Fruit fly (Drosophila melanogaster) whole organism, pupa: ENCODE measurements around the gene Fit1.

Experiments
- CG12605 ChIP-seq: fragments of 200-800 bp; sonication (Bioruptor generic); IDR thresholded peaks from 2 replicates; pipeline ENCODE4 v1.3.6; 2022; ENCODE audit warnings: missing biosample characterization, missing genetic modification characterization
- CG13204 ChIP-seq: fragments of 200-800 bp; sonication (Bioruptor generic); optimal IDR thresholded peaks from 2 replicates; lab custom pipeline; 2018; ENCODE audit warnings: missing biosample characterization, mild to moderate bottlenecking, missing genetic modification characterization, moderate library complexity
- CG17806 ChIP-seq: fragments of 200-800 bp; sonication (Bioruptor generic); optimal IDR thresholded peaks from 2 replicates; lab custom pipeline; 2018; ENCODE audit warnings: missing biosample characterization, mild to moderate bottlenecking, missing genetic modification characterization, moderate library complexity
- CG34367 ChIP-seq: fragments of 200-800 bp; sonication (Bioruptor generic); optimal IDR thresholded peaks from 2 replicates; lab custom pipeline; 2018; ENCODE audit warnings: missing biosample characterization, mild to moderate bottlenecking, missing genetic modification characterization
- CG4496 ChIP-seq: fragments of 200-800 bp; sonication (Bioruptor generic); IDR thresholded peaks from 3 replicates; pipeline ENCODE4 v1.3.6; 2022; ENCODE audit warnings: missing biosample characterization, missing genetic modification characterization
- D1 ChIP-seq: fragments of 200-800 bp; sonication (Bioruptor generic); optimal IDR thresholded peaks from 2 replicates; lab custom pipeline; 2018; ENCODE audit warnings: missing biosample characterization, mild to moderate bottlenecking, missing genetic modification characterization, moderate library complexity
- EcR ChIP-seq: fragments of 200-800 bp; sonication (Bioruptor generic); optimal IDR thresholded peaks from 3 replicates; lab custom pipeline; 2019; ENCODE audit warnings: missing biosample characterization, missing genetic modification characterization, mild to moderate bottlenecking, moderate library complexity, missing genetic modification reagents
- Pif1B ChIP-seq: fragments of 200-800 bp; sonication (Bioruptor generic); optimal IDR thresholded peaks from 3 replicates; lab custom pipeline; 2016; ENCODE audit warnings: missing biosample characterization, missing genetic modification characterization
- Snoo ChIP-seq: fragments of 200-800 bp; sonication (Bioruptor generic); optimal IDR thresholded peaks from 3 replicates; lab custom pipeline; 2017; ENCODE audit warnings: missing biosample characterization, mild to moderate bottlenecking, missing genetic modification characterization, inconsistent platforms
- rn ChIP-seq: fragments of 200-800 bp; sonication (Bioruptor generic); IDR thresholded peaks from 2 replicates; pipeline ENCODE4 v1.3.6; 2022; ENCODE audit warnings: missing biosample characterization, missing genetic modification characterization

DNA sequence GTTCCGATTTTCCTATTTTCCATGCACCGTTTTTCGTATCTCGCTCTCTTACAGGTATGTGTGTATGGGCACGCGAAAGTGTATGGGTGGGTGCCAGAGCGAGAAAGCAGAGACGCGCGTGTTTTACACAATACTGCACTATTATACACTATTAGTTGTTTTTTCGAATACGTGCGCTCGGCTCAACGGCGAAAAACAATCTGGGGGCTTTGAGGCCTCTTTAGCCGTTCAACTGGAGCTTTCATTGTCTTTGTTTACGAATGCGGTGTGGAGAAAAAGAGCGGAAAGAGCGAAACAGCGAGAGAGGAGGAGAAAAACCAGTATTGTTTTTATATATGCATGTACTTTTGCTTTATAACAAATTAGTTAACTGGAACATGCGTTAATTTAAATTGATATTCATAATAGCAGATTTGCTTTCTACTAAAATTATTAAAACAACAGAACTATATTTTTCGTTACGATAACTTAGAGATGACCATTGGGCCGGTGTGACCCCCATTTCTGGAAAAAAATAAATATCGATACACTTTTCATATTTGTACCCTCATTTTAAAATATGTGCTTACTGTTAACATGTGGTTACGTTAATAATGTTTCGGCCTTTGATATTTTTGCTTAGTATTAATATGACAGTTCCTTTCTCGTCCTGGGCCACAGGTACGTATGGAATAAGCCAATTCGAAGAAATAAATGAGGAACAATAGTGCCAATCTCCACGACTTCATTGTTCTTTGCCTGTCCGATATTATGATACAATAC lies 687 bp upstream of the Fit1 start, which contains the start of gene CG14995:
- no peak for TF ChIP-seq CG17806
- no peak for TF ChIP-seq Snoo (tag; lab: Kevin White, UChicago)
- peak; percentile 66; the same call in 2 of the 3 replicates for TF ChIP-seq CG4496 (GFP tag; lab: Robert Waterston, UW)
- peak; percentile 54; the same call in 1 of the 2 replicates for TF ChIP-seq CG12605 (GFP tag; lab: Robert Waterston, UW)
- no peak for TF ChIP-seq D1 (tag; lab: Kevin White, UChicago)
- TF ChIP-seq EcR (GFP tag; lab: Kevin White, UChicago): peak; percentile 36
- TF ChIP-seq Pif1B: peak; percentile 39
- no peak for TF ChIP-seq CG13204 (GFP tag; lab: Kevin White, UChicago)
- TF ChIP-seq CG34367 (tag; lab: Kevin White, UChicago): no peak
- TF ChIP-seq rn (GFP tag; lab: Robert Waterston, UW): no peak
